Worm (Caenorhabditis elegans) whole organism, L1 larva: Measurements from ENCODE around the gene C18A11.1.

Experiments
- nhr-12 ChIP-seq: sonication (generic microtip); optimal IDR thresholded peaks from 2 replicates; lab custom pipeline; 2017; ENCODE audit warnings: missing biosample characterization, missing genetic modification characterization
- nhr-237 ChIP-seq: fragments of 150-350 bp; optimal IDR thresholded peaks from 2 replicates; lab custom pipeline; 2014; ENCODE audit warnings: missing biosample characterization, missing genetic modification characterization
- sox-4 ChIP-seq: sonication (generic microtip); optimal IDR thresholded peaks from 2 replicates; lab custom pipeline; 2016; ENCODE audit warnings: missing genetic modification characterization, missing compliant biosample characterization
- ztf-11 ChIP-seq, 2 experiments: sonication (generic microtip); optimal IDR thresholded peaks; 2 replicates each; lab custom pipeline; 2016 to 2017; ENCODE audit warnings: missing genetic modification characterization in 2 of 2, missing biosample characterization in 1 of 2, missing compliant biosample characterization in 1 of 2

- TF ChIP-seq sox-4 (tag; lab: Kevin White, UChicago) = no peak
- no peak for TF ChIP-seq nhr-12 (tag; lab: Kevin White, UChicago)
- TF ChIP-seq ztf-11 (tag; optimal IDR thresholded peaks at IDR 0.05; lab: Kevin White, UChicago) = no peak
- no peak for TF ChIP-seq nhr-237 (tag; lab: Kevin White, UChicago)
Measured at ce11 chrX:8067268-8067667, 1.9 kb upstream of the C18A11.1 start, which contains the start of gene C18A11.2.
